Worm (Caenorhabditis elegans): ENCODE results near the gene rpl-38.

The rpl-38 gene

ce11 chrV:15512856-15513756, 1.1 kb downstream of the rpl-38 start (continued):
- TF ChIP-seq lin-38 (GFP tag; IDR thresholded peaks at IDR 0.05) (peak; percentile 62), dmd-8 (GFP tag; IDR thresholded peaks at IDR 0.05) (no peak), daf-19 (GFP tag; conservative IDR thresholded peaks at IDR 0.05) (0 out of 2 replicates have a peak, but pooled peaks have one; percentile 12)

ce11 chrV:15515365-15515764, 3.4 kb downstream of the rpl-38 start:
- TF ChIP-seq madf-9 (GFP tag; conservative IDR thresholded peaks at IDR 0.05) (peak; percentile 52; the same call in 1 of the 2 replicates), attf-4 (tag; optimal IDR thresholded peaks at IDR 0.05) (no peak), hmg-1.1 (GFP tag; IDR thresholded peaks at IDR 0.05) (peak; percentile 57; the same call in 1 of the 2 replicates), ZK546.5 (tag; optimal IDR thresholded peaks at IDR 0.05) (no peak), dmd-6 (GFP tag; IDR thresholded peaks at IDR 0.05) (peak; percentile 48), lsy-2 (tag; optimal IDR thresholded peaks at IDR 0.05) (no peak), gei-8 (GFP tag; optimal IDR thresholded peaks at IDR 0.05) (no peak), mes-2 (tag; optimal IDR thresholded peaks at IDR 0.05; ENCODE audit: poor library complexity, severe bottlenecking) (peak; percentile 34), daf-12 (tag; optimal IDR thresholded peaks at IDR 0.05) (no peak), tag-97 (GFP tag; IDR thresholded peaks at IDR 0.05) (no peak), egl-43 (GFP tag; IDR thresholded peaks at IDR 0.05) (peak; percentile 77), hlh-30 (tag; optimal IDR thresholded peaks at IDR 0.05; ENCODE audit: insufficient read depth) (peak; percentile 18), T26A8.4 (GFP tag; IDR thresholded peaks at IDR 0.05) (peak; percentile 36; the same call in 1 of the 2 replicates), ceh-62 (tag; optimal IDR thresholded peaks at IDR 0.05) (no peak), zfp-2 (tag; optimal IDR thresholded peaks at IDR 0.05) (no peak), ceh-20 (GFP tag; IDR thresholded peaks at IDR 0.05) (no peak), nhr-111 (GFP tag; optimal IDR thresholded peaks at IDR 0.05) (no peak), Y75B8A.6 (GFP tag; IDR thresholded peaks at IDR 0.05) (no peak), nhr-25 (tag; optimal IDR thresholded peaks at IDR 0.05; ENCODE audit: borderline replicate concordance, insufficient read depth) (no peak), ceh-28 (tag; optimal IDR thresholded peaks at IDR 0.05) (no peak), ztf-7 (tag; optimal IDR thresholded peaks at IDR 0.05) (no peak), madf-5 (GFP tag; IDR thresholded peaks at IDR 0.05) (0 out of 4 replicates have a peak, but pooled peaks of 1 of the 2 experiments have one; percentile 54), fkh-10 (GFP tag; optimal IDR thresholded peaks at IDR 0.05) (no peak), jun-1 (tag; optimal IDR thresholded peaks at IDR 0.05) (no peak), spr-3 (GFP tag; optimal IDR thresholded peaks at IDR 0.05) (no peak), F49E8.2 (tag; optimal IDR thresholded peaks at IDR 0.05; ENCODE audit: borderline replicate concordance) (no peak), dmd-9 (GFP tag; IDR thresholded peaks at IDR 0.05) (no peak), D1046.2 (GFP tag; IDR thresholded peaks at IDR 0.05) (peak; percentile 88), php-3 (GFP tag; IDR thresholded peaks at IDR 0.05) (no peak), zfp-3 (GFP tag; conservative IDR thresholded peaks at IDR 0.05) (no peak), ctbp-1 (GFP tag; IDR thresholded peaks at IDR 0.05) (no peak), set-16 (GFP tag; IDR thresholded peaks at IDR 0.05) (0 out of 2 replicates have a peak, but pooled peaks have one; percentile 14), ceh-82 (tag; optimal IDR thresholded peaks at IDR 0.05) (no peak), dpl-1 (GFP tag; optimal IDR thresholded peaks at IDR 0.05) (no peak), snpc-1.2 (GFP tag; IDR thresholded peaks at IDR 0.05) (no peak), ces-1 (GFP tag; optimal IDR thresholded peaks at IDR 0.05) (no peak), dve-1 (tag; optimal IDR thresholded peaks at IDR 0.05; ENCODE audit: insufficient read depth) (peak; percentile 34), mxl-2 (GFP tag; conservative IDR thresholded peaks at IDR 0.05) (0 out of 2 replicates have a peak, but pooled peaks have one; percentile 36), nhr-28 (tag; optimal IDR thresholded peaks at IDR 0.05) (no peak), F26F4.8 (GFP tag; conservative IDR thresholded peaks at IDR 0.05) (no peak), skn-1 (tag; optimal IDR thresholded peaks at IDR 0.05) (no peak), arid-1 (GFP tag; conservative IDR thresholded peaks at IDR 0.05) (no peak), lin-38 (GFP tag; IDR thresholded peaks at IDR 0.05) (no peak), nhr-76 (tag; optimal IDR thresholded peaks at IDR 0.05) (no peak)

Measured in whole organism, L4 larva.